Worm (Caenorhabditis elegans) whole organism, L1 larva: ENCODE results near the gene C16C10.2.

Source experiments
- C04F5.9 ChIP-seq: sonication (generic microtip); optimal IDR thresholded peaks from 2 replicates; lab custom pipeline; 2016; ENCODE audit warnings: missing genetic modification characterization, missing compliant biosample characterization
- C16A3.4 ChIP-seq: fragments of 150-350 bp; optimal IDR thresholded peaks from 2 replicates; lab custom pipeline; 2014; ENCODE audit warnings: missing biosample characterization, missing genetic modification characterization
- C34B4.2 ChIP-seq: sonication (generic microtip); optimal IDR thresholded peaks from 2 replicates; lab custom pipeline; 2017; ENCODE audit warnings: mild to moderate bottlenecking, missing genetic modification characterization, missing compliant biosample characterization
- aha-1 ChIP-seq: fragments of 150-350 bp; optimal IDR thresholded peaks from 2 replicates; lab custom pipeline; 2014; ENCODE audit warnings: missing biosample characterization, missing genetic modification characterization
- alr-1 ChIP-seq: fragments of 200-800 bp; sonication (Bioruptor generic); optimal IDR thresholded peaks from 2 replicates; lab custom pipeline; 2018; ENCODE audit warnings: borderline replicate concordance, mild to moderate bottlenecking, missing genetic modification characterization, missing compliant biosample characterization
- ama-1 ChIP-seq: fragments of 150-350 bp; optimal IDR thresholded peaks from 2 replicates; lab custom pipeline; 2014
- blmp-1 ChIP-seq: fragments of 150-350 bp; optimal IDR thresholded peaks from 2 replicates; lab custom pipeline; 2014; ENCODE audit warnings: missing biosample characterization, missing genetic modification characterization
- ceh-63 ChIP-seq: fragments of 200-800 bp; sonication (Bioruptor generic); optimal IDR thresholded peaks from 2 replicates; lab custom pipeline; 2018; ENCODE audit warnings: mild to moderate bottlenecking, missing genetic modification characterization, missing compliant biosample characterization
- ceh-82 ChIP-seq, 3 experiments: fragments of 150-350 bp in 1 of 3; sonication (generic microtip) in 2 of 3; optimal IDR thresholded peaks; 2 replicates each; lab custom pipeline; 2014 to 2017; ENCODE audit warnings: missing biosample characterization in 3 of 3, missing genetic modification characterization in 3 of 3
- ceh-90 ChIP-seq: sonication (generic microtip); optimal IDR thresholded peaks from 2 replicates; lab custom pipeline; 2016; ENCODE audit warnings: missing genetic modification characterization, missing compliant biosample characterization
- dpl-1 ChIP-seq, 3 experiments: fragments of 150-350 bp in 2 of 3; sonication (generic microtip) in 1 of 3; optimal IDR thresholded peaks; 2 replicates each; lab custom pipeline; 2014 to 2017; ENCODE audit warnings: missing biosample characterization in 3 of 3, missing genetic modification characterization in 3 of 3, missing genetic modification reagents in 3 of 3
- dsc-1 ChIP-seq: sonication (generic microtip); optimal IDR thresholded peaks from 2 replicates; lab custom pipeline; 2016; ENCODE audit warnings: mild to moderate bottlenecking, missing genetic modification characterization, missing compliant biosample characterization
- efl-1 ChIP-seq, 4 experiments: fragments of 150-350 bp; optimal IDR thresholded peaks in 3 of 4; peaks in 1 of 4; 1 replicate in 1 of 4; 2 replicates in 3 of 4; lab custom pipeline; 2014; ENCODE audit warnings: missing biosample characterization in 2 of 4, missing genetic modification characterization in 2 of 4, missing genetic modification reagents in 2 of 4
- egl-13 ChIP-seq: sonication (generic microtip); optimal IDR thresholded peaks from 2 replicates; lab custom pipeline; 2016; ENCODE audit warnings: missing genotype, missing genetic modification reagents, missing genetic modification characterization, missing compliant biosample characterization
- elt-3 ChIP-seq, 6 experiments: fragments of 150-350 bp in 1 of 6; sonication (generic microtip); optimal IDR thresholded peaks; 2 replicates each; lab custom pipeline; 2017 to 2018; ENCODE audit warnings: missing biosample characterization in 6 of 6, missing genetic modification characterization in 6 of 6, inconsistent platforms in 1 of 6
- ets-5 ChIP-seq: fragments of 200-800 bp; sonication (Bioruptor generic); IDR thresholded peaks from 2 replicates; pipeline ENCODE4 v1.3.6; 2022; ENCODE audit warnings: missing genetic modification characterization, missing compliant biosample characterization
- fkh-10 ChIP-seq: sonication (generic microtip); optimal IDR thresholded peaks from 2 replicates; lab custom pipeline; 2017; ENCODE audit warnings: missing biosample characterization, missing genetic modification reagents, missing genetic modification characterization
- fkh-8 ChIP-seq: sonication (generic microtip); optimal IDR thresholded peaks from 2 replicates; lab custom pipeline; 2016; ENCODE audit warnings: mild to moderate bottlenecking, missing genetic modification characterization, missing compliant biosample characterization
- grh-1 ChIP-seq: fragments of 200-800 bp; sonication (Bioruptor generic); IDR thresholded peaks from 2 replicates; pipeline ENCODE4 v1.3.6; 2022; ENCODE audit warnings: missing genetic modification reagents, missing genetic modification characterization, missing compliant biosample characterization
- hlh-17 ChIP-seq: fragments of 200-800 bp; sonication (Bioruptor generic); optimal IDR thresholded peaks from 2 replicates; lab custom pipeline; 2018; ENCODE audit warnings: missing genetic modification characterization, mild to moderate bottlenecking, missing compliant biosample characterization, moderate library complexity, borderline replicate concordance
- hpl-2 ChIP-seq: fragments of 150-350 bp; optimal IDR thresholded peaks from 2 replicates; lab custom pipeline; 2014; ENCODE audit warnings: missing biosample characterization, missing genetic modification reagents, missing genetic modification characterization
- isw-1 ChIP-seq: fragments of 200-800 bp; sonication (Bioruptor generic); IDR thresholded peaks from 2 replicates; pipeline ENCODE4 v1.3.6; 2022; ENCODE audit warnings: missing genetic modification characterization, missing compliant biosample characterization
- lin-13 ChIP-seq: fragments of 150-350 bp; optimal IDR thresholded peaks from 2 replicates; lab custom pipeline; 2014; ENCODE audit warnings: missing biosample characterization, missing genetic modification reagents, missing genetic modification characterization
- lin-15B ChIP-seq: fragments of 150-350 bp; sonication (generic microtip); optimal IDR thresholded peaks from 3 replicates; lab custom pipeline; 2014; ENCODE audit warnings: missing biosample characterization, missing genetic modification characterization
- lin-35 ChIP-seq, 2 experiments: fragments of 150-350 bp; optimal IDR thresholded peaks; 2 replicates each; lab custom pipeline; 2014; ENCODE audit warnings: missing biosample characterization in 2 of 2, missing genetic modification characterization in 2 of 2, missing genetic modification reagents in 2 of 2
- lsy-2 ChIP-seq, 2 experiments: fragments of 150-350 bp; optimal IDR thresholded peaks; 2 replicates each; lab custom pipeline; 2014; ENCODE audit warnings: missing biosample characterization in 2 of 2, missing genetic modification characterization in 2 of 2
- mdl-1 ChIP-seq, 2 experiments: fragments of 150-350 bp; optimal IDR thresholded peaks; 2 replicates each; lab custom pipeline; 2014 to 2017; ENCODE audit warnings: missing biosample characterization in 2 of 2, missing genetic modification characterization in 2 of 2, inconsistent platforms in 1 of 2
- mep-1 ChIP-seq: fragments of 150-350 bp; optimal IDR thresholded peaks from 2 replicates; lab custom pipeline; 2014; ENCODE audit warnings: missing biosample characterization, missing genetic modification characterization
- nhr-20 ChIP-seq: sonication (generic microtip); optimal IDR thresholded peaks from 2 replicates; lab custom pipeline; 2016; ENCODE audit warnings: mild to moderate bottlenecking, missing genetic modification characterization, missing compliant biosample characterization
- nhr-28 ChIP-seq: fragments of 150-350 bp; optimal IDR thresholded peaks from 2 replicates; lab custom pipeline; 2014; ENCODE audit warnings: missing biosample characterization, missing genetic modification characterization
- nhr-47 ChIP-seq: sonication (generic microtip); optimal IDR thresholded peaks from 2 replicates; lab custom pipeline; 2016; ENCODE audit warnings: mild to moderate bottlenecking, missing genetic modification characterization, moderate library complexity, missing compliant biosample characterization
- nhr-71 ChIP-seq: sonication (generic microtip); optimal IDR thresholded peaks from 2 replicates; lab custom pipeline; 2016; ENCODE audit warnings: mild to moderate bottlenecking, missing genetic modification characterization, moderate library complexity, missing compliant biosample characterization
- nhr-85 ChIP-seq: sonication (generic microtip); peaks from one replicate; lab custom pipeline; 2016; ENCODE audit warnings: missing genetic modification characterization, inconsistent platforms, missing compliant biosample characterization
- pqm-1 ChIP-seq: sonication (generic microtip); optimal IDR thresholded peaks from 3 replicates; lab custom pipeline; 2017; ENCODE audit warnings: missing biosample characterization, missing genetic modification characterization
- skn-1 ChIP-seq: fragments of 150-350 bp; optimal IDR thresholded peaks from 2 replicates; lab custom pipeline; 2014; ENCODE audit warnings: missing biosample characterization, missing genetic modification characterization
- snpc-4 ChIP-seq: fragments of 150-350 bp; optimal IDR thresholded peaks from 2 replicates; lab custom pipeline; 2014; ENCODE audit warnings: missing biosample characterization, missing genetic modification characterization
- snu-23 ChIP-seq: sonication (generic microtip); optimal IDR thresholded peaks from 2 replicates; lab custom pipeline; 2016; ENCODE audit warnings: missing genetic modification characterization, missing compliant biosample characterization
- sup-37 ChIP-seq: fragments of 200-800 bp; sonication (Bioruptor generic); optimal IDR thresholded peaks from 2 replicates; lab custom pipeline; 2018; ENCODE audit warnings: mild to moderate bottlenecking, missing genetic modification characterization, missing compliant biosample characterization
- swsn-7 ChIP-seq: sonication (generic microtip); optimal IDR thresholded peaks from 2 replicates; lab custom pipeline; 2016; ENCODE audit warnings: missing genetic modification characterization, missing compliant biosample characterization
- unc-130 ChIP-seq: fragments of 150-350 bp; optimal IDR thresholded peaks from 2 replicates; lab custom pipeline; 2017; ENCODE audit warnings: missing biosample characterization, missing genetic modification characterization, inconsistent platforms
- unc-30 ChIP-seq: sonication (generic microtip); optimal IDR thresholded peaks from 2 replicates; lab custom pipeline; 2017; ENCODE audit warnings: missing biosample characterization, missing genetic modification characterization
- vab-15 ChIP-seq: sonication (generic microtip); optimal IDR thresholded peaks from 2 replicates; lab custom pipeline; 2017; ENCODE audit warnings: missing genotype, mild to moderate bottlenecking, missing genetic modification characterization, missing compliant biosample characterization
- xbp-1 ChIP-seq: sonication (generic microtip); optimal IDR thresholded peaks from 2 replicates; lab custom pipeline; 2016; ENCODE audit warnings: missing genetic modification characterization, missing compliant biosample characterization

C16C10.2 gene

ce11 chrIII:4209188-4209587 is 30.7 kb upstream of the C16C10.2 start, which contains the start of gene phlp-2:
TSS of gene phlp-2 (plus strand) at chrIII:4209488.
- TF ChIP-seq fkh-10 (no peak), lin-13 (GFP tag; lab: Kevin White, UChicago) (no peak), egl-13 (no peak), fkh-8 (tag; lab: Kevin White, UChicago) (no peak), C16A3.4 (no peak), nhr-28 (tag; lab: Kevin White, UChicago) (no peak), alr-1 (tag; lab: Kevin White, UChicago) (no peak), ceh-63 (no peak), C34B4.2 (tag; lab: Kevin White, UChicago) (no peak), elt-3 (tag; optimal IDR thresholded peaks at IDR 0.05; lab: Kevin White, UChicago) (no peak), hlh-17 (GFP tag; lab: Kevin White, UChicago) (no peak)

DNA sequence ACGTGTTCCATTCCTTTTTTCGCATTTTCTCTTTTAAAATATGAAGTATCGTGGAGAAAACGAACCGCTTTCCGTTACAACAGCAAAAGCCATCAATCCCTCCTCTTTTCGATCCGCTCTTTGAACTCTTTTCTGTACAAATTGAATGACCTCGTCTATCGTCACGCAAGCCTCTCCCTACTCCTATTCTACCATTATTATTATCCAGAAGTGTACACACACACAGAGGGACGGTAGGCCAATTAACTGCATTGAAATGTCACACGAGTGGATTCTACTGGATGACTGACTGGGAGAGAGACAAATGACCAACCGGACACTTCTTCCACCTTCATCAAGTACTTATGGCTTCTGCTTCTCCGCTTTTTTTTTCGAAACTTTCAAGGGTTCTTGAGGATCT is 29.7 kb upstream of the C16C10.2 start:
- TF ChIP-seq blmp-1 (tag; lab: Kevin White, UChicago) (peak; percentile 29), grh-1 (no peak), ceh-82 (tag; optimal IDR thresholded peaks at IDR 0.05; lab: Kevin White, UChicago) (no peak), nhr-71 (no peak), elt-3 (tag; optimal IDR thresholded peaks at IDR 0.05; lab: Kevin White, UChicago) (no peak)

DNA sequence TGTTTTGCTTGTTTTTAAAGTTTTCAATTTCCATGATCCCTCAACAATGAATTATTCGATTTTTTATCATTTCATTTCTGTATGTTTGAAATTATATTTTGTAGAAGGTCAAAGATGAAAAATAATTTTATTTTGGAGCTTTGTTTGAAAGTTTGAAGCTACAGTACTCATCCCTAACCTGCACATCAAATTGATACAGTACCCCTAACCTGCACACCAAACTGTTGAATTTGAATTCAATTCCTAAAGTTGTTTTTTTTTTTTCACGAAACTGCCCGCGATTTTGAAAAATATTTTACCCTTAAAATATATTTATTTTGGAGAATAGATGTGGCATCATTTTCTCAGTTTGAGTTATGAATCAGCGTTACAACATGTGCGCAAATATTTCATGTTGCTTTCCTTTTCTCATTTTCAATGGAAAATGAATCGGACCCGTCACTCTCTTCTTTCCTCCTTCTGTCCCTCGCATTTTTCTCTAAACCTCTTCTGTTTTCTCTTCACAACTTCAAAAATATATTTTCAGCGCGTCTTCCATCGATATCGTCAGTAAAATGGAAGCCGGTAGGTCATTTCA is 27.4 kb upstream of the C16C10.2 start, which contains the start of gene R74.8:
Gene R74.8, plus strand, starts transcription at position 527 of the 577 bp plus-strand sequence.
- TF ChIP-seq dpl-1 (GFP tag; optimal IDR thresholded peaks at IDR 0.05; lab: Kevin White, UChicago) (no peak), lsy-2 (tag; optimal IDR thresholded peaks at IDR 0.05; lab: Kevin White, UChicago) (peak in 1 of 2 experiments; percentile 63), blmp-1 (tag; lab: Kevin White, UChicago) (peak; percentile 28)

DNA sequence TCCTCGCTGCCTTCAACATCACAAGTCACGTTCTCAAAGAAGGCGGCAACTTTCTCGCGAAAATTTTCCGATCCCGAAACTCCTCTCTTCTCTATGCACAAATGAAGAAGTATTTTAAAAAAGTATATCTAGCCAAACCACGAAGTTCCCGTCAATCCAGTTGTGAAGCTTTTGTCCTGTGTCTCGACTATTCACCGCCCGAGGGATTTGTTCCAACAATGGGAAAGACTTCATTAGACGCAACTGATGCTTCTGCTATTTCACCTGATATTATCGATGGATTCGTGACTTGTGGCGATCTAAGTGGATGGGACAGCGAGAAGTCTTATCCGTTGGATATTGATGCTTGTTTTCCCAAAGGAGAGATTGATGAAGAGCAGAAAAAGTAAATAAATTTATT is 26.5 kb upstream of the C16C10.2 start:
- TF ChIP-seq ets-5 (GFP tag; lab: Robert Waterston, UW) (no peak), xbp-1 (no peak), hpl-2 (GFP tag; lab: Kevin White, UChicago) (no peak), ceh-90 (tag; lab: Kevin White, UChicago) (no peak), vab-15 (tag; lab: Kevin White, UChicago) (no peak), nhr-71 (no peak), nhr-20 (tag; lab: Kevin White, UChicago) (no peak), C04F5.9 (tag; lab: Kevin White, UChicago) (no peak), ama-1 (no peak), dsc-1 (no peak), unc-130 (tag; lab: Kevin White, UChicago) (no peak), mdl-1 (tag; optimal IDR thresholded peaks at IDR 0.05; lab: Kevin White, UChicago) (no peak), elt-3 (tag; optimal IDR thresholded peaks at IDR 0.05; lab: Kevin White, UChicago) (no peak), isw-1 (GFP tag; lab: Robert Waterston, UW) (no peak), efl-1 (optimal IDR thresholded peaks at IDR 0.05; lab: Kevin White, UChicago) (no peak), efl-1 (GFP tag; optimal IDR thresholded peaks at IDR 0.05 in 1 of 2; lab: Kevin White, UChicago) (no peak), nhr-85 (tag; lab: Kevin White, UChicago) (no peak), pqm-1 (no peak), aha-1 (no peak), ceh-63 (no peak), swsn-7 (tag; lab: Kevin White, UChicago) (no peak)

DNA sequence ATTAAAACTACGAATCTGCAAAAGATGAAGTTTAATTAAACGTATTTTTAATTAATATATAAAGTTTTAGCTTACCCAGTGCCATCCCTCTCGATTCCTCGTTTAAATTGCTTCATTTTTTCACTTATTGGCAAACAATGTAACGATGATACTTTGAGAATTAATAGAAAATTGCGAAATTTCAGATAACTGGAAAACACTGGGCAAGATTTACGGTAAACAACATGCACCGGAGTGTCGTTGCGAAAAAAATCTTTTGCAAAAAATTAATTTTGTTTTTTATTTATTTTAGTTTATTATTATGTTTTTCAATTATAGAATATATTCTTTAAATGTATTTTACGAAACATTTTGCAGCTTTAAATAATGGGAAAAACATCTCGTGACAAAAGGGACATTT is 25.6 kb upstream of the C16C10.2 start, which contains the start of the genes pelo-1 and R74.7:
Gene pelo-1, minus strand, starts transcription at position 151 of the 400 bp plus-strand sequence.
Gene R74.7, plus strand, starts transcription at position 358 of the 400 bp plus-strand sequence.
- peak in 1 of 2 experiments; percentile 66 for TF ChIP-seq lsy-2 (tag; optimal IDR thresholded peaks at IDR 0.05; lab: Kevin White, UChicago)
- TF ChIP-seq mep-1 (tag; lab: Kevin White, UChicago), result peak; percentile 36
- peak; percentile 79 for TF ChIP-seq skn-1 (tag; lab: Kevin White, UChicago)
- TF ChIP-seq lin-15B (tag; lab: Kevin White, UChicago), result peak; percentile 21
- TF ChIP-seq sup-37 (GFP tag; lab: Kevin White, UChicago), result no peak
- peak; percentile 41 for TF ChIP-seq nhr-71
- peak; percentile 1 for TF ChIP-seq nhr-20 (tag; lab: Kevin White, UChicago)
- TF ChIP-seq dpl-1 (GFP tag; optimal IDR thresholded peaks at IDR 0.05; lab: Kevin White, UChicago), result peak in 1 of 3 experiments; percentile 29
- peak; percentile 29 for TF ChIP-seq blmp-1 (tag; lab: Kevin White, UChicago)
- TF ChIP-seq nhr-47 (tag; lab: Kevin White, UChicago), result peak; percentile 38
- TF ChIP-seq efl-1 (optimal IDR thresholded peaks at IDR 0.05; lab: Kevin White, UChicago), result peak; percentile 19 to 33
- peak in 1 of 2 experiments; percentile 25 for TF ChIP-seq efl-1 (GFP tag; optimal IDR thresholded peaks at IDR 0.05 in 1 of 2; lab: Kevin White, UChicago)
- no peak for TF ChIP-seq grh-1
- peak; percentile 18 for TF ChIP-seq snu-23 (GFP tag; lab: Kevin White, UChicago)
- TF ChIP-seq lin-35 (GFP tag; optimal IDR thresholded peaks at IDR 0.05; lab: Kevin White, UChicago), result peak in 1 of 2 experiments; percentile 47
- TF ChIP-seq unc-30 (tag; lab: Kevin White, UChicago), result no peak
- TF ChIP-seq fkh-8 (tag; lab: Kevin White, UChicago), result peak; percentile 36
- TF ChIP-seq lin-13 (GFP tag; lab: Kevin White, UChicago), result no peak
- TF ChIP-seq ceh-82 (tag; optimal IDR thresholded peaks at IDR 0.05; lab: Kevin White, UChicago), result peak in 2 of 3 experiments; percentile 11 to 38
- no peak for TF ChIP-seq snpc-4 (tag; lab: Kevin White, UChicago)
- TF ChIP-seq elt-3 (tag; optimal IDR thresholded peaks at IDR 0.05; lab: Kevin White, UChicago), result no peak
- peak; percentile 2 for TF ChIP-seq swsn-7 (tag; lab: Kevin White, UChicago)
